Worm (Caenorhabditis elegans): ENCODE measurements around the gene F14H8.5.

DNA sequence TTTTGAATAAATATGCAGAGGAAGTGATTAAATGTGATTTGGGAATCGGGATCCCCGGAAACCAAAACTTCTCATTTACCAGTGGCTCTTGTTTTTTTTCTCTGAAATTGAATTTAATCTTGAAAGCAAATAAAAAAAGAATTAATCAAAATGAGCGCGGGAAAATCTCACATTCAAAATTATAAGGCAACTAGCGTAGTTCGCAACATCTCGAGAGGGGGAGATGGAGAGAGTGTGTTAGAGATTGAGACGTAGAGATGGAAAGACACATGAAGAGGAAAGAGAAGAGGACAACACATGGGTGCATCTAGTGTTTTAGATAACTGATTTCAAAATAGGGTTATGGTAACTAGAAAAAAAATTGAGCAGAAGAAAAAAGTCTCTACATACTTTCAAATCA is 27.3 kb downstream of the F14H8.5 start, which contains the start of gene sdc-3:
- TF ChIP-seq blmp-1 (tag; optimal IDR thresholded peaks at IDR 0.05): no peak
- no peak for TF ChIP-seq lin-13 (tag; optimal IDR thresholded peaks at IDR 0.05)
- TF ChIP-seq hlh-1 (tag; optimal IDR thresholded peaks at IDR 0.05): no peak
- no peak for TF ChIP-seq lin-32 (GFP tag; optimal IDR thresholded peaks at IDR 0.05)
- TF ChIP-seq sptf-1 (tag; optimal IDR thresholded peaks at IDR 0.05): no peak
- no peak for TF ChIP-seq zip-8 (tag; optimal IDR thresholded peaks at IDR 0.05)
- no peak for TF ChIP-seq pha-4 (tag; optimal IDR thresholded peaks at IDR 0.05)
- TF ChIP-seq ceh-39 (tag; optimal IDR thresholded peaks at IDR 0.05): no peak
- TF ChIP-seq nhr-76 (tag; optimal IDR thresholded peaks at IDR 0.05): no peak
- no peak for TF ChIP-seq nhr-12 (tag; optimal IDR thresholded peaks at IDR 0.05)
- TF ChIP-seq nhr-237 (tag; optimal IDR thresholded peaks at IDR 0.05): no peak
- no peak for TF ChIP-seq ces-1 (GFP tag; optimal IDR thresholded peaks at IDR 0.05)
- TF ChIP-seq unc-62 (GFP tag; optimal IDR thresholded peaks at IDR 0.05): no peak
- no peak for TF ChIP-seq nhr-28 (tag; optimal IDR thresholded peaks at IDR 0.05)
